Worm (Caenorhabditis elegans) whole organism, L2 larva: ENCODE data around the gene fbxb-41.

Experiments used
- ama-1 ChIP-seq: fragments of 150-350 bp; optimal IDR thresholded peaks from 2 replicates; lab custom pipeline; 2018; ENCODE audit warnings: inconsistent platforms
- egl-27 ChIP-seq: sonication (generic microtip); optimal IDR thresholded peaks from 3 replicates; lab custom pipeline; 2017; ENCODE audit warnings: missing biosample characterization, missing genetic modification reagents, missing genetic modification characterization
- lsy-2 ChIP-seq, 2 experiments: fragments of 150-350 bp in 1 of 2; sonication (generic microtip) in 1 of 2; optimal IDR thresholded peaks; 2 replicates each; lab custom pipeline; 2014 to 2017; ENCODE audit warnings: missing biosample characterization in 2 of 2, missing genetic modification characterization in 2 of 2
- mdl-1 ChIP-seq, 2 experiments: fragments of 150-350 bp in 1 of 2; sonication (generic microtip) in 1 of 2; optimal IDR thresholded peaks; 2 replicates each; lab custom pipeline; 2017; ENCODE audit warnings: missing biosample characterization in 2 of 2, missing genetic modification characterization in 2 of 2
- nhr-129 ChIP-seq: fragments of 150-350 bp; optimal IDR thresholded peaks from 2 replicates; lab custom pipeline; 2014; ENCODE audit warnings: missing biosample characterization, missing genetic modification characterization
- nhr-77 ChIP-seq: fragments of 150-350 bp; optimal IDR thresholded peaks from 2 replicates; lab custom pipeline; 2014; ENCODE audit warnings: missing biosample characterization, missing genetic modification characterization
- sem-4 ChIP-seq: fragments of 150-350 bp; optimal IDR thresholded peaks from 2 replicates; lab custom pipeline; 2014; ENCODE audit warnings: missing biosample characterization, missing genetic modification reagents, missing genetic modification characterization
- skn-1 ChIP-seq: sonication (generic microtip); optimal IDR thresholded peaks from 2 replicates; lab custom pipeline; 2017; ENCODE audit warnings: missing biosample characterization, missing genetic modification characterization
- unc-39 ChIP-seq: fragments of 150-350 bp; optimal IDR thresholded peaks from 2 replicates; lab custom pipeline; 2014; ENCODE audit warnings: missing biosample characterization, missing genetic modification characterization
- unc-62 ChIP-seq: fragments of 150-350 bp; optimal IDR thresholded peaks from 2 replicates; lab custom pipeline; 2014; ENCODE audit warnings: missing biosample characterization, missing genetic modification reagents, missing genetic modification characterization

ce11 chrII:1066907-1067306 is 24.8 kb upstream of the fbxb-41 start, which contains the start of gene K02E7.10:
- no peak for TF ChIP-seq egl-27 (tag; lab: Kevin White, UChicago)
- no peak for TF ChIP-seq lsy-2 (tag; optimal IDR thresholded peaks at IDR 0.05; lab: Kevin White, UChicago)
- TF ChIP-seq unc-62 (GFP tag; lab: Kevin White, UChicago): no peak
- no peak for TF ChIP-seq unc-39 (tag; lab: Kevin White, UChicago)
- TF ChIP-seq nhr-129 (tag; lab: Kevin White, UChicago): no peak
- no peak for TF ChIP-seq mdl-1 (tag; optimal IDR thresholded peaks at IDR 0.05; lab: Kevin White, UChicago)
- no peak for TF ChIP-seq skn-1 (tag; lab: Kevin White, UChicago)
- TF ChIP-seq nhr-77 (tag; lab: Kevin White, UChicago): no peak
- no peak for TF ChIP-seq ama-1 (lab: Kevin White, UChicago)
- TF ChIP-seq sem-4 (tag; lab: Kevin White, UChicago): no peak
